Worm (Caenorhabditis elegans): ENCODE results near the gene C08B6.2.

The C08B6.2 gene

DNA sequence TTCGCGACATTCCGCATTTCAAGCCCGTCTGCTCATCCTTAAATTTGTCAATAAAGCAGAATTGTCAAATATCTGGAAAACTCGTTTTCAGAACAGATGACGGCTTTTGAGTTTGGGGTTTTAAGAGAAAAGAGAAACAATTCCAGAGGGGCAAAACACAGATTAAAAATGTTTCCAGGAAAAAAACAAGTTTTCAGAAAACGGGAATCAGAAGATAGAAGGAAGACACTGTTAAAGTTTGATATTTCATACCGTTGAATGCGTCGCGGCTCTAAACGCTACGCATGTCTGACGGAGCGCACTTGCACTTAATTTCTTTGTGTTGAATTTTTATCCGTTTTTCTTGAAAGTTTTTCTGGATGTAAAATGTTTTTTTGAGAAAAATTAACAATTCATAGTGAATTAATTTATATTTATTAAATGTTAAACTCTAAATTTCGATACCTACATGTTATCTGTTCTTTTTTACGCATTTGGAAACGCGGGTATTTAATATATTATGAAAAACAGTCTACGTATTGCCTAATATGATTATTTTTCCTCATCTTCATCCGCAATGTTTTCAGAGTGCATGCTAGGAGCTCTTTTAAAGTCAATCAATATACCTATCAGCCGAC, 28.7 kb downstream of the C08B6.2 start, which contains the start of the genes C08B6.18, wdr-20 and C08B6.8 (continued):
- TF ChIP-seq ceh-63 (GFP tag; optimal IDR thresholded peaks at IDR 0.05): no peak
- peak; percentile 21 to 65 for TF ChIP-seq lsy-2 (tag; optimal IDR thresholded peaks at IDR 0.05)
- TF ChIP-seq egl-27 (tag; optimal IDR thresholded peaks at IDR 0.05): no peak
- TF ChIP-seq fkh-10 (GFP tag; optimal IDR thresholded peaks at IDR 0.05): no peak
- TF ChIP-seq lin-39 (tag; optimal IDR thresholded peaks at IDR 0.05): no peak
- no peak for TF ChIP-seq grh-1 (GFP tag; IDR thresholded peaks at IDR 0.05)
- TF ChIP-seq lin-15B (tag; optimal IDR thresholded peaks at IDR 0.05): peak; percentile 65
- TF ChIP-seq vab-15 (tag; optimal IDR thresholded peaks at IDR 0.05): no peak
- TF ChIP-seq swsn-7 (tag; optimal IDR thresholded peaks at IDR 0.05): no peak
- no peak for TF ChIP-seq hlh-17 (GFP tag; optimal IDR thresholded peaks at IDR 0.05; ENCODE audit: borderline replicate concordance)
- no peak for TF ChIP-seq sptf-1 (tag; optimal IDR thresholded peaks at IDR 0.05)
- TF ChIP-seq aha-1 (tag; optimal IDR thresholded peaks at IDR 0.05): no peak
- TF ChIP-seq ztf-11 (tag; optimal IDR thresholded peaks at IDR 0.05): no peak
- no peak for TF ChIP-seq alr-1 (tag; optimal IDR thresholded peaks at IDR 0.05; ENCODE audit: borderline replicate concordance)
- TF ChIP-seq egl-13 (tag; optimal IDR thresholded peaks at IDR 0.05): no peak
- no peak for TF ChIP-seq rnt-1 (tag; optimal IDR thresholded peaks at IDR 0.05)
- TF ChIP-seq zag-1 (tag; optimal IDR thresholded peaks at IDR 0.05): no peak
- TF ChIP-seq nhr-85 (tag): no peak
- TF ChIP-seq tlp-1 (tag; optimal IDR thresholded peaks at IDR 0.05): no peak
- TF ChIP-seq isw-1 (GFP tag; IDR thresholded peaks at IDR 0.05): no peak
- TF ChIP-seq nhr-11 (tag; optimal IDR thresholded peaks at IDR 0.05): no peak
- no peak for TF ChIP-seq ama-1 (optimal IDR thresholded peaks at IDR 0.05)
- TF ChIP-seq dpl-1 (GFP tag; optimal IDR thresholded peaks at IDR 0.05): peak in 2 of 3 experiments; percentile 21 to 58
- no peak for TF ChIP-seq unc-130 (tag; optimal IDR thresholded peaks at IDR 0.05)
- no peak for TF ChIP-seq ces-1 (GFP tag; optimal IDR thresholded peaks at IDR 0.05)
- no peak for TF ChIP-seq ceh-88 (GFP tag; IDR thresholded peaks at IDR 0.05)
- TF ChIP-seq mdl-1 (tag; optimal IDR thresholded peaks at IDR 0.05): no peak
- no peak for TF ChIP-seq pax-3 (tag; optimal IDR thresholded peaks at IDR 0.05)
- TF ChIP-seq nhr-19 (GFP tag; conservative IDR thresholded peaks at IDR 0.05): no peak
- TF ChIP-seq nhr-77 (tag; optimal IDR thresholded peaks at IDR 0.05): no peak
- TF ChIP-seq unc-62 (GFP tag; optimal IDR thresholded peaks at IDR 0.05): no peak
- no peak for TF ChIP-seq fkh-4 (tag; optimal IDR thresholded peaks at IDR 0.05; ENCODE audit: borderline replicate concordance)
- TF ChIP-seq nhr-237 (tag; optimal IDR thresholded peaks at IDR 0.05): no peak
- no peak for TF ChIP-seq hlh-4 (tag; optimal IDR thresholded peaks at IDR 0.05)
- no peak for TF ChIP-seq dsc-1 (tag; optimal IDR thresholded peaks at IDR 0.05)
- TF ChIP-seq snpc-4 (tag; optimal IDR thresholded peaks at IDR 0.05): peak; percentile 61
- TF ChIP-seq unc-30 (tag; optimal IDR thresholded peaks at IDR 0.05): no peak
- no peak for TF ChIP-seq fos-1 (tag; optimal IDR thresholded peaks at IDR 0.05)
- no peak for TF ChIP-seq F16B12.6 (tag; optimal IDR thresholded peaks at IDR 0.05)
- TF ChIP-seq C04F5.9 (tag; optimal IDR thresholded peaks at IDR 0.05): no peak
- no peak for TF ChIP-seq xbp-1 (tag; optimal IDR thresholded peaks at IDR 0.05)
- TF ChIP-seq nhr-84 (tag; optimal IDR thresholded peaks at IDR 0.05): no peak
- TF ChIP-seq C16A3.4 (tag; optimal IDR thresholded peaks at IDR 0.05): peak; percentile 47
- TF ChIP-seq nhr-71 (tag; optimal IDR thresholded peaks at IDR 0.05): peak; percentile 3
- no peak for TF ChIP-seq nhr-12 (tag; optimal IDR thresholded peaks at IDR 0.05)
- peak; percentile 42 for TF ChIP-seq skn-1 (tag; optimal IDR thresholded peaks at IDR 0.05)
- no peak for TF ChIP-seq ceh-8 (GFP tag; optimal IDR thresholded peaks at IDR 0.05)
- no peak for TF ChIP-seq nhr-90 (tag; optimal IDR thresholded peaks at IDR 0.05; ENCODE audit: poor library complexity)

Measured in whole organism, L1 larva.